Fruit fly (Drosophila melanogaster) whole organism, embryonic: ENCODE results near the gene Sc2.
A peak's percentile ranks its signal among the peaks of the same experiment; 100 is the strongest.

Experiments
- ATbp ChIP-seq: fragments of 200-800 bp; sonication (Bioruptor generic); optimal IDR thresholded peaks from 2 replicates; lab custom pipeline; 2017; ENCODE audit warnings: missing biosample characterization, mild to moderate bottlenecking, missing genetic modification characterization, missing genetic modification reagents
- Ada2b ChIP-seq: fragments of 200-800 bp; sonication (Bioruptor generic); IDR thresholded peaks from 2 replicates; pipeline ENCODE4 v1.3.6; 2022; ENCODE audit warnings: missing biosample characterization, missing genetic modification characterization
- CG10366 ChIP-seq: fragments of 200-800 bp; sonication (Bioruptor generic); IDR thresholded peaks from 2 replicates; pipeline ENCODE4 v1.3.6; 2022; ENCODE audit warnings: missing biosample characterization, missing genetic modification characterization
- CG10565 ChIP-seq: fragments of 200-800 bp; sonication (Bioruptor generic); optimal IDR thresholded peaks from 3 replicates; lab custom pipeline; 2016; ENCODE audit warnings: missing biosample characterization, mild to moderate bottlenecking, missing genetic modification characterization
- CG10654 ChIP-seq: fragments of 200-800 bp; sonication (Bioruptor generic); optimal IDR thresholded peaks from 2 replicates; lab custom pipeline; 2016; ENCODE audit warnings: missing biosample characterization, missing genetic modification characterization
- CG11093 ChIP-seq: fragments of 200-800 bp; sonication (Bioruptor generic); IDR thresholded peaks from 3 replicates; pipeline ENCODE4 v1.3.6; 2022; ENCODE audit warnings: missing biosample characterization, missing genetic modification characterization
- CG11247 ChIP-seq: fragments of 200-800 bp; sonication (Bioruptor generic); IDR thresholded peaks from 2 replicates; pipeline ENCODE4 v1.3.6; 2022; ENCODE audit warnings: missing biosample characterization, missing genetic modification characterization
- CG11398 ChIP-seq: fragments of 200-800 bp; sonication (Bioruptor generic); optimal IDR thresholded peaks from 2 replicates; lab custom pipeline; 2016; ENCODE audit warnings: missing biosample characterization, missing genetic modification characterization
- CG11696 ChIP-seq: fragments of 200-800 bp; sonication (Bioruptor generic); IDR thresholded peaks from 2 replicates; pipeline ENCODE4 v1.3.6; 2022; ENCODE audit warnings: missing biosample characterization, missing genetic modification characterization
- CG13296 ChIP-seq: fragments of 200-800 bp; sonication (Bioruptor generic); optimal IDR thresholded peaks from 3 replicates; lab custom pipeline; 2018; ENCODE audit warnings: missing biosample characterization, mild to moderate bottlenecking, missing genetic modification characterization
- CG13894 ChIP-seq: fragments of 200-800 bp; sonication (Bioruptor generic); optimal IDR thresholded peaks from 3 replicates; lab custom pipeline; 2018; ENCODE audit warnings: missing biosample characterization, mild to moderate bottlenecking, missing genetic modification characterization, moderate library complexity
- CG17359 ChIP-seq: fragments of 200-800 bp; sonication (Bioruptor generic); optimal IDR thresholded peaks from 3 replicates; lab custom pipeline; 2018; ENCODE audit warnings: missing biosample characterization, mild to moderate bottlenecking, missing genetic modification characterization, moderate library complexity
- CG1832 ChIP-seq: fragments of 200-800 bp; sonication (Bioruptor generic); optimal IDR thresholded peaks from 2 replicates; lab custom pipeline; 2017; ENCODE audit warnings: missing biosample characterization, mild to moderate bottlenecking, missing genetic modification characterization, inconsistent platforms
- CG2129 ChIP-seq: fragments of 200-800 bp; sonication (Bioruptor generic); IDR thresholded peaks from 2 replicates; pipeline ENCODE4 v1.3.6; 2022; ENCODE audit warnings: missing biosample characterization, missing genetic modification characterization; ENCODE audit not compliant: partially characterized antibody
- CG2202 ChIP-seq: fragments of 200-800 bp; sonication (Bioruptor generic); optimal IDR thresholded peaks from 2 replicates; lab custom pipeline; 2018; ENCODE audit warnings: missing biosample characterization, mild to moderate bottlenecking, missing genetic modification characterization
- CG2889 ChIP-seq: fragments of 200-800 bp; sonication (Bioruptor generic); IDR thresholded peaks from 3 replicates; pipeline ENCODE4 v1.3.6; 2022; ENCODE audit warnings: missing biosample characterization, missing genetic modification characterization
- CG31365 ChIP-seq: fragments of 200-800 bp; sonication (Bioruptor generic); optimal IDR thresholded peaks from 2 replicates; lab custom pipeline; 2018; ENCODE audit warnings: missing biosample characterization, mild to moderate bottlenecking, missing genetic modification characterization
- CG33213 ChIP-seq: fragments of 200-800 bp; sonication (Bioruptor generic); optimal IDR thresholded peaks from 3 replicates; lab custom pipeline; 2016; ENCODE audit warnings: missing biosample characterization, missing genetic modification characterization
- CG4328 ChIP-seq: fragments of 200-800 bp; sonication (Bioruptor generic); optimal IDR thresholded peaks from 3 replicates; lab custom pipeline; 2017; ENCODE audit warnings: missing biosample characterization, missing genetic modification reagents, missing genetic modification characterization
- CG5953 ChIP-seq: fragments of 200-800 bp; sonication (Bioruptor generic); IDR thresholded peaks from 2 replicates; pipeline ENCODE4 v1.3.6; 2022; ENCODE audit warnings: missing biosample characterization, missing genetic modification characterization
- CG7928 ChIP-seq: fragments of 200-800 bp; sonication (Bioruptor generic); optimal IDR thresholded peaks from 2 replicates; lab custom pipeline; 2017; ENCODE audit warnings: missing biosample characterization, mild to moderate bottlenecking, missing genetic modification characterization
- CG8089 ChIP-seq: fragments of 200-800 bp; sonication (Bioruptor generic); optimal IDR thresholded peaks from 3 replicates; lab custom pipeline; 2016; ENCODE audit warnings: missing biosample characterization, missing genetic modification characterization
- CG9797 ChIP-seq: fragments of 200-800 bp; sonication (Bioruptor generic); optimal IDR thresholded peaks from 3 replicates; lab custom pipeline; 2018; ENCODE audit warnings: missing biosample characterization, mild to moderate bottlenecking, missing genetic modification characterization
- Chrac-16 ChIP-seq: fragments of 200-800 bp; sonication (Bioruptor generic); optimal IDR thresholded peaks from 3 replicates; lab custom pipeline; 2016; ENCODE audit warnings: missing biosample characterization, missing genetic modification characterization
- Dbx ChIP-seq: fragments of 200-800 bp; sonication (Bioruptor generic); IDR thresholded peaks from 3 replicates; pipeline ENCODE4 v1.3.6; 2022; ENCODE audit warnings: missing biosample characterization, missing genetic modification characterization
- Dip3 ChIP-seq: fragments of 200-800 bp; sonication (Bioruptor generic); optimal IDR thresholded peaks from 3 replicates; lab custom pipeline; 2016; ENCODE audit warnings: missing biosample characterization, missing genetic modification characterization
- Drgx ChIP-seq: fragments of 200-800 bp; sonication (Bioruptor generic); IDR thresholded peaks from 2 replicates; pipeline ENCODE4 v1.3.6; 2022; ENCODE audit warnings: missing biosample characterization, missing genetic modification characterization
- E2f1 ChIP-seq: fragments of 200-800 bp; sonication (Bioruptor generic); IDR thresholded peaks from 2 replicates; pipeline ENCODE4 v1.3.6; 2022; ENCODE audit warnings: missing biosample characterization, missing genetic modification characterization
- HLH54F ChIP-seq: fragments of 200-800 bp; sonication (Bioruptor generic); optimal IDR thresholded peaks from 3 replicates; lab custom pipeline; 2016; ENCODE audit warnings: missing biosample characterization, missing genetic modification characterization
- HmgZ ChIP-seq: fragments of 200-800 bp; sonication (Bioruptor generic); optimal IDR thresholded peaks from 2 replicates; lab custom pipeline; 2018; ENCODE audit warnings: missing biosample characterization, mild to moderate bottlenecking, missing genetic modification characterization
- Hmr ChIP-seq: fragments of 200-800 bp; sonication (Bioruptor generic); optimal IDR thresholded peaks from 3 replicates; lab custom pipeline; 2017; ENCODE audit warnings: mild to moderate bottlenecking, missing biosample characterization, missing genetic modification reagents, missing genetic modification characterization
- Hsf ChIP-seq: fragments of 200-800 bp; sonication (Bioruptor generic); optimal IDR thresholded peaks from 3 replicates; lab custom pipeline; 2016; ENCODE audit warnings: missing biosample characterization, missing genetic modification characterization
- Mad ChIP-seq: fragments of 200-800 bp; sonication (Bioruptor generic); optimal IDR thresholded peaks from 2 replicates; lab custom pipeline; 2016; ENCODE audit warnings: missing biosample characterization, missing genetic modification characterization
- Nf-YC ChIP-seq: fragments of 200-800 bp; optimal IDR thresholded peaks from 3 replicates; lab custom pipeline; 2019; ENCODE audit warnings: missing biosample characterization, mild to moderate bottlenecking, missing genetic modification characterization, moderate library complexity
- Poxn ChIP-seq: fragments of 200-800 bp; sonication (Bioruptor generic); IDR thresholded peaks from 2 replicates; pipeline ENCODE4 v1.3.6; 2022; ENCODE audit warnings: missing biosample characterization, missing genetic modification characterization
- Rfx ChIP-seq: fragments of 200-800 bp; sonication (Bioruptor generic); IDR thresholded peaks from 2 replicates; pipeline ENCODE4 v1.3.6; 2022; ENCODE audit warnings: missing biosample characterization, missing genetic modification characterization
- Sry-β ChIP-seq: fragments of 200-800 bp; sonication (Bioruptor generic); optimal IDR thresholded peaks from 2 replicates; lab custom pipeline; 2018; ENCODE audit warnings: missing biosample characterization, mild to moderate bottlenecking, missing genetic modification characterization, moderate library complexity
- YL-1 ChIP-seq: fragments of 200-800 bp; sonication (Bioruptor generic); optimal IDR thresholded peaks from 3 replicates; lab custom pipeline; 2017; ENCODE audit warnings: missing biosample characterization, mild to moderate bottlenecking, missing genetic modification characterization
- caup ChIP-seq: fragments of 200-800 bp; sonication (Bioruptor generic); optimal IDR thresholded peaks from 3 replicates; lab custom pipeline; 2017; ENCODE audit warnings: missing biosample characterization, mild to moderate bottlenecking, missing genetic modification characterization, moderate library complexity; ENCODE audit not compliant: severe bottlenecking
- dimm ChIP-seq: fragments of 200-800 bp; sonication (Bioruptor generic); IDR thresholded peaks from 2 replicates; pipeline ENCODE4 v1.3.6; 2022; ENCODE audit warnings: missing biosample characterization, missing genetic modification characterization
- grn ChIP-seq: fragments of 200-800 bp; sonication (Bioruptor generic); optimal IDR thresholded peaks from 3 replicates; lab custom pipeline; 2017; ENCODE audit warnings: missing biosample characterization, missing genetic modification characterization
- kah ChIP-seq: fragments of 200-800 bp; sonication (Bioruptor generic); optimal IDR thresholded peaks from 2 replicates; lab custom pipeline; 2018; ENCODE audit warnings: missing biosample characterization, mild to moderate bottlenecking, missing genetic modification characterization
- klu ChIP-seq: fragments of 200-800 bp; sonication (Bioruptor generic); IDR thresholded peaks from 2 replicates; pipeline ENCODE4 v1.3.6; 2022; ENCODE audit warnings: missing biosample characterization, missing genetic modification characterization
- odd ChIP-seq: fragments of 200-800 bp; sonication (Bioruptor generic); optimal IDR thresholded peaks from 2 replicates; lab custom pipeline; 2017; ENCODE audit warnings: missing biosample characterization, mild to moderate bottlenecking, missing genetic modification characterization
- pros ChIP-seq: fragments of 200-800 bp; sonication (Bioruptor generic); optimal IDR thresholded peaks from 3 replicates; lab custom pipeline; 2019; ENCODE audit warnings: missing biosample characterization, mild to moderate bottlenecking, missing genetic modification characterization, moderate library complexity
- repo ChIP-seq: fragments of 200-800 bp; sonication (Bioruptor generic); optimal IDR thresholded peaks from 2 replicates; lab custom pipeline; 2016; ENCODE audit warnings: missing biosample characterization, missing genetic modification characterization
- run ChIP-seq: fragments of 200-800 bp; sonication (Bioruptor generic); optimal IDR thresholded peaks from 3 replicates; lab custom pipeline; 2018; ENCODE audit warnings: missing biosample characterization, mild to moderate bottlenecking, missing genetic modification characterization
- sens-2 ChIP-seq: fragments of 200-800 bp; sonication (Bioruptor generic); IDR thresholded peaks from 2 replicates; pipeline ENCODE4 v1.3.6; 2022; ENCODE audit warnings: missing biosample characterization, missing genetic modification characterization
- sisA ChIP-seq: fragments of 200-800 bp; sonication (Bioruptor generic); IDR thresholded peaks from 2 replicates; pipeline ENCODE4 v1.3.6; 2022; ENCODE audit warnings: missing biosample characterization, missing genetic modification characterization
- sqz ChIP-seq: fragments of 200-800 bp; sonication (Bioruptor generic); optimal IDR thresholded peaks from 3 replicates; lab custom pipeline; 2018; ENCODE audit warnings: missing biosample characterization, mild to moderate bottlenecking, missing genetic modification characterization
- tup ChIP-seq: fragments of 200-800 bp; sonication (Bioruptor generic); optimal IDR thresholded peaks from 2 replicates; lab custom pipeline; 2016; ENCODE audit warnings: missing biosample characterization, mild to moderate bottlenecking, missing genetic modification characterization, moderate library complexity
- vvl ChIP-seq: fragments of 200-800 bp; sonication (Bioruptor generic); IDR thresholded peaks from 2 replicates; pipeline ENCODE4 v1.3.6; 2022; ENCODE audit warnings: missing biosample characterization, missing genetic modification characterization

The Sc2 gene

DNA sequence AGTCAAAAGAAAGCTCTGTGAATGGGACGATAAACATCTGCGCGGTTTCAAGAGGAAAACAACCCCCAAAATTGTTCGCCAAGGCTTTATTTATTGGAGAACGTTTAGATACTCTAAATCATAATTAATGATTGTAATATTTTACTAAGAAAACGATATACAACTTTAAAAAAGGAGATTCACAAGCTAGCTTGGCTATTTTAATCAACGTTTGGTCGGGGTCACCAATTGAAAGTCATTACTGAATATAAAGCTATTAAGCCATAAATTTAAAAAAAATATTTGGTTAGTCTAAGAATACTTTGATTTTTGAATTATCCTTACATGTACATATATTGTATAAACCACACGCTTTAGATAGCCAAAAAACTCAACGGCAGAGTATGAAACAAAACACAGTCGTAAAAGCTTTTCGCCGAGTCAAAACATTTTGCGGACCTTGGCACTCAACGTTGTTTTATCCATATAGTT lies 11.1 kb upstream of the Sc2 start, which contains the start of gene Fie (continued):
- TF ChIP-seq CG2129 (no peak), CG10565 (GFP tag; lab: Kevin White, UChicago) (no peak), dimm (GFP tag; lab: Robert Waterston, UW) (no peak), sens-2 (GFP tag; lab: Robert Waterston, UW) (no peak), HmgZ (tag; lab: Kevin White, UChicago) (peak; percentile 43), run (tag; lab: Kevin White, UChicago) (peak; percentile 22), tup (GFP tag; lab: Kevin White, UChicago) (no peak), CG17359 (tag; lab: Kevin White, UChicago) (peak; percentile 60), CG31365 (tag; lab: Kevin White, UChicago) (no peak), vvl (GFP tag; lab: Robert Waterston, UW) (peak; percentile 35; the same call in 1 of the 2 replicates), Nf-YC (tag; lab: Kevin White, UChicago) (peak; percentile 21), CG5953 (GFP tag; lab: Robert Waterston, UW) (no peak), CG13296 (peak; percentile 63), Drgx (GFP tag; lab: Robert Waterston, UW) (peak; percentile 27; the same call in 1 of the 2 replicates), CG1832 (GFP tag; lab: Kevin White, UChicago) (no peak), CG7928 (GFP tag; lab: Kevin White, UChicago) (no peak), Hmr (peak; percentile 84), caup (GFP tag; lab: Kevin White, UChicago) (peak; percentile 77), CG4328 (GFP tag; lab: Kevin White, UChicago) (no peak), CG13894 (tag; lab: Kevin White, UChicago) (peak; percentile 48), Chrac-16 (GFP tag; lab: Kevin White, UChicago) (no peak), CG10654 (GFP tag; lab: Kevin White, UChicago) (no peak), CG11247 (GFP tag; lab: Robert Waterston, UW) (no peak), Dip3 (GFP tag; lab: Kevin White, UChicago) (peak; percentile 61), kah (no peak), odd (GFP tag; lab: Kevin White, UChicago) (peak; percentile 76), Sry-β (no peak), klu (GFP tag; lab: Robert Waterston, UW) (no peak), CG11398 (GFP tag; lab: Kevin White, UChicago) (no peak), Rfx (GFP tag; lab: Robert Waterston, UW) (peak; percentile 42; the same call in 1 of the 2 replicates), E2f1 (GFP tag; lab: Robert Waterston, UW) (peak; percentile 43; the same call in 1 of the 2 replicates), CG8089 (no peak), sqz (GFP tag; lab: Kevin White, UChicago) (peak; percentile 44), CG10366 (GFP tag; lab: Robert Waterston, UW) (no peak), ATbp (GFP tag; lab: Kevin White, UChicago) (peak; percentile 59), HLH54F (GFP tag; lab: Kevin White, UChicago) (peak; percentile 60), grn (GFP tag; lab: Kevin White, UChicago) (peak; percentile 31), CG2889 (no peak), YL-1 (no peak), Ada2b (GFP tag; lab: Robert Waterston, UW) (no peak), Dbx (GFP tag; lab: Robert Waterston, UW) (no peak), pros (no peak), sisA (peak; percentile 54; the same call in 1 of the 2 replicates), CG2202 (tag; lab: Kevin White, UChicago) (no peak), CG33213 (GFP tag; lab: Kevin White, UChicago) (peak; percentile 4), CG9797 (GFP tag; lab: Kevin White, UChicago) (no peak), repo (GFP tag; lab: Kevin White, UChicago) (no peak), Mad (peak; percentile 17), CG11696 (GFP tag; lab: Robert Waterston, UW) (no peak), CG11093 (no peak), Hsf (GFP tag; lab: Kevin White, UChicago) (peak; percentile 64), Poxn (GFP tag; lab: Robert Waterston, UW) (no peak)
